Fruit fly (Drosophila melanogaster) whole organism: ENCODE results near the gene CG2200.

ENCODE experiments used
- CG8478 ChIP-seq: fragments of >200 bp; optimal IDR thresholded peaks from 2 replicates; lab custom pipeline; 2018; ENCODE audit warnings: inconsistent platforms
- Dll ChIP-seq: fragments of >200 bp; optimal IDR thresholded peaks from 2 replicates; lab custom pipeline; 2017
- EcR ChIP-seq, 2 experiments: fragments of >200 bp; optimal IDR thresholded peaks; 2 replicates each; lab custom pipeline; 2017; ENCODE audit warnings: missing biosample characterization in 2 of 2, missing genetic modification characterization in 2 of 2, missing genetic modification reagents in 2 of 2
- pan ChIP-seq: fragments of >200 bp; optimal IDR thresholded peaks from 2 replicates; lab custom pipeline; 2017
- psq ChIP-seq: fragments of >200 bp; optimal IDR thresholded peaks from 2 replicates; lab custom pipeline; 2017
- usp ChIP-seq: fragments of >200 bp; optimal IDR thresholded peaks from 2 replicates; lab custom pipeline; 2017; ENCODE audit warnings: missing biosample characterization, missing genetic modification characterization, mixed read lengths

DNA sequence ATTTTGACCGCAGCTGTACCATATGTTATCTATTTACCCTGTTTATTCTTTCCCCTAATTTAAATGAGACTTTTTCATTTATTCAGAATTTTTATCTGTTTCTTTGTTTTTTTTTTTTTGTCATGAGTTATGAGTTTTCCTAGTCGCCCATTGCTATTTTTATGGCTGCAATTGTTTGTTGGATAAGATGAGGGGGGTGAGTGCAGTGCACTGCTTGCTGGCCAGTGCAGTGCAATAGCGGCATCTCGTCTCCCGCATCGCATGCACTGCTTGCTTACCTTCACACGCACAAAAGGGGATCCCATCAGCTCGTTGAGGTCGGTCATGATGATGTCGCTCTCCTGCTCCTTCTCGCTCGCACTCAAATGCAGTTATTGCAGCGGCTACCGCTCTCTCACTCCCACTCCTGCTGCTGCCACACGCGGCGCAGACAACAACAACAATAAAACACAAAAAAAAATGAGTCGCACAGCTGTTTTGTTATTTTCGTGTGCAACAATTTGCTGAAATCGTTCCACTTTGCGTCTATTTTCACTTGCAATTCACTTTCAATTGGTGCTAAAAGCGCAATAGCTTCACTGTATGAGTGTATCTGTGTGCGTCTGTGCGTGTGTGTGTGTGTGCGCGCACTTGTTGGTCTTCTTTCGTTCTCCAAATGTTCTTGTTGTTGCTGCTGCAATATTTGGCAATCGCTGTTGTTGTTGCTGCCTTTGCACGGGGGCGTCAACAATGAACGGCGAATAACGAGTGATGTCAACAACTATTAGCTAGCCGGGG is 34.1 kb downstream of the CG2200 start:
- no peak for TF ChIP-seq usp (GFP tag; lab: Kevin White, UChicago)
- TF ChIP-seq psq (lab: Kevin White, UChicago), result no peak
- peak; percentile 59 for TF ChIP-seq CG8478 (lab: Kevin White, UChicago)
- TF ChIP-seq EcR (GFP tag; optimal IDR thresholded peaks at IDR 0.05; lab: Kevin White, UChicago), result no peak
- TF ChIP-seq pan, result no peak
- TF ChIP-seq Dll, result no peak
